Fruit fly (Drosophila melanogaster) whole organism: Measurements from ENCODE around the gene spz.

Source experiments
- Dll ChIP-seq: fragments of >200 bp; optimal IDR thresholded peaks from 2 replicates; lab custom pipeline; 2017
- pan ChIP-seq: fragments of >200 bp; optimal IDR thresholded peaks from 2 replicates; lab custom pipeline; 2017
- psq ChIP-seq: fragments of >200 bp; optimal IDR thresholded peaks from 2 replicates; lab custom pipeline; 2017
- usp ChIP-seq: fragments of >200 bp; optimal IDR thresholded peaks from 2 replicates; lab custom pipeline; 2017; ENCODE audit warnings: missing biosample characterization, missing genetic modification characterization, mixed read lengths

DNA sequence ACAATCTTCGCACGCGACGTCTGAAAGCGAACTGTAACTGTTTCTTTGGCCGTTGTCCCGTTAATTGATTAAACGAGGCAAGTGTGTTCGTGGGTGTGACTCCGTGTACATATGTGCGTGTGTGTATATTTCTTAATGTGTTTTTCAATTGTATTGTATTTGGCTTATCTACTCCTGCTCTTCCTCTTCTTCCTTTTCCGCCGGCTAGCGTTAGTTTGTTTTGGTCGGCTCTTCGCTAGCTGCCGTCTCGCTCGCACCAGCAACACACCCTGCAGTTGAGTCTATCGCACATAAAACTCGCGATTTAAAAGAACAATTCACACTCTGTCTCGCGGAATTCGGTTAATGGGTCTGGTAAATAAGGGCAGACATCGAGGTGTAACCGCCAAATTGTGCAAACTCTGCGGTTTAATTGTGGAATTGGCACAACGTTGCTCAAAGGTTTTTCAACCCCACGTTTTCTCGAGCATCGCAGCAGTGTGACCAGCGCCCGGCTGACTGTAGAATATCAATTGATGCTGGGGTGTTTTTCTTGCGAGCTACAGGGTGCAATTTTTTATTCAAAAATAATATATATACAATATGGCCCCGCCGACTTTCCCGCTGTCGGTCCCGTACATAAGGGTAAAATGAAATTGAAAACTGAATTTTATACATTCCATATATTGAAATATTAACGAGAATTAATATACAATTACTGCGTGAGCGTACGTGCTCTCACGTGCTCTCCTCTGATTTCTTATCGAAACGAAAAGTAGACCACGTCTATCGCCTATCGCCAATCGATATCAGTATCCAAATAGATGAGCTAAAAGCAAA is 42.1 kb upstream of the spz start, which contains the start of the genes gb and CG5815:
- TF ChIP-seq psq (lab: Kevin White, UChicago): no peak
- TF ChIP-seq pan (lab: Kevin White, UChicago): no peak
- TF ChIP-seq Dll (lab: Kevin White, UChicago): no peak
- no peak for TF ChIP-seq usp (GFP tag; lab: Kevin White, UChicago)
